Worm (Caenorhabditis elegans) whole organism, midembryonic: Measurements from ENCODE around the gene mrps-11.

Experiments
- T22C8.4 ChIP-seq: fragments of 200-800 bp; sonication (Bioruptor generic); IDR thresholded peaks from 2 replicates; pipeline ENCODE4 v1.3.6; 2022; ENCODE audit warnings: missing genetic modification characterization, missing compliant biosample characterization
- cog-1 ChIP-seq: sonication (generic microtip); optimal IDR thresholded peaks from 2 replicates; lab custom pipeline; 2016; ENCODE audit warnings: missing genetic modification characterization, missing compliant biosample characterization
- tab-1 ChIP-seq: fragments of 200-800 bp; sonication (Bioruptor generic); IDR thresholded peaks from 2 replicates; pipeline ENCODE4 v1.3.6; 2022; ENCODE audit warnings: missing genetic modification characterization, missing compliant biosample characterization
- ztf-23 ChIP-seq: fragments of 200-800 bp; sonication (Bioruptor generic); IDR thresholded peaks from 2 replicates; pipeline ENCODE4 v1.3.6; 2022; ENCODE audit warnings: missing genetic modification reagents, missing genetic modification characterization, missing compliant biosample characterization

DNA sequence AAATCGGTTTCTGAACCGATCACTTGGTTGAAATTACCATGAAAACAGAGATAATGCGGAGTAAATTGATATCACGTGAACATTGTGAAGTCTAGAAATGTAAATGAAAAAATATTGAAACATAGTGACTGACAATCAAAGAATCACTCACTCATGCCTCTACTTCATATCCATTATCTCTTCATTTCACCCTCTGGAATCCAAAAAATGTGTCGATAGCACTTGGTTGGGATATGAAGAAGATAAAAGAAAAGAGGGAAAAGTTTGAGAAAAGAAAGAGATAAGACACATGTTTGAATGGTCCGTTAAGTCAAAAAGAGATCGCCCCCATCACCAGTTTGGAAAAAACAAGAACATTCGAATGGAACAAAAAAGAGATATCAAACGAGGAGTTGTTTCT, 23.3 kb upstream of the mrps-11 start:
- no peak for TF ChIP-seq T22C8.4 (GFP tag; lab: Robert Waterston, UW)
- TF ChIP-seq cog-1 (tag; lab: Kevin White, UChicago), result no peak
- no peak for TF ChIP-seq ztf-23
- no peak for TF ChIP-seq tab-1 (GFP tag; lab: Robert Waterston, UW)
